Worm (Caenorhabditis elegans): ENCODE measurements around the gene T04F8.7.

T04F8.7 gene

ce11 chrX:11647165-11647564, 33.6 kb downstream of the T04F8.7 start, which contains the start of gene T04F8.8:
Gene T04F8.8, plus strand, starts transcription at chrX:11647465.
- TF ChIP-seq nhr-90 (tag; optimal IDR thresholded peaks at IDR 0.05; ENCODE audit: poor library complexity): no peak
- no peak for TF ChIP-seq ets-5 (GFP tag; IDR thresholded peaks at IDR 0.05)
- TF ChIP-seq nhr-71 (tag; optimal IDR thresholded peaks at IDR 0.05): peak; percentile 10
- TF ChIP-seq fkh-10 (GFP tag; optimal IDR thresholded peaks at IDR 0.05): no peak
- no peak for TF ChIP-seq fkh-8 (tag; optimal IDR thresholded peaks at IDR 0.05)
- TF ChIP-seq elt-3 (tag; optimal IDR thresholded peaks at IDR 0.05): peak in 1 of 6 experiments; percentile 16
- no peak for TF ChIP-seq grh-1 (GFP tag; IDR thresholded peaks at IDR 0.05)
- TF ChIP-seq efl-3 (GFP tag; optimal IDR thresholded peaks at IDR 0.05): no peak
- no peak for TF ChIP-seq lin-39 (tag; optimal IDR thresholded peaks at IDR 0.05)
- TF ChIP-seq rnt-1 (tag; optimal IDR thresholded peaks at IDR 0.05): no peak
- TF ChIP-seq lin-14 (GFP tag; optimal IDR thresholded peaks at IDR 0.05): peak; percentile 22
- no peak for TF ChIP-seq nhr-12 (tag; optimal IDR thresholded peaks at IDR 0.05)
- TF ChIP-seq zag-1 (tag; optimal IDR thresholded peaks at IDR 0.05): no peak
- TF ChIP-seq tbx-2 (tag; optimal IDR thresholded peaks at IDR 0.05): no peak
- TF ChIP-seq ces-1 (GFP tag; optimal IDR thresholded peaks at IDR 0.05): no peak
- TF ChIP-seq nhr-85 (tag): no peak
- TF ChIP-seq swsn-7 (tag; optimal IDR thresholded peaks at IDR 0.05): no peak
- peak; percentile 47 for TF ChIP-seq blmp-1 (tag; optimal IDR thresholded peaks at IDR 0.05)

DNA sequence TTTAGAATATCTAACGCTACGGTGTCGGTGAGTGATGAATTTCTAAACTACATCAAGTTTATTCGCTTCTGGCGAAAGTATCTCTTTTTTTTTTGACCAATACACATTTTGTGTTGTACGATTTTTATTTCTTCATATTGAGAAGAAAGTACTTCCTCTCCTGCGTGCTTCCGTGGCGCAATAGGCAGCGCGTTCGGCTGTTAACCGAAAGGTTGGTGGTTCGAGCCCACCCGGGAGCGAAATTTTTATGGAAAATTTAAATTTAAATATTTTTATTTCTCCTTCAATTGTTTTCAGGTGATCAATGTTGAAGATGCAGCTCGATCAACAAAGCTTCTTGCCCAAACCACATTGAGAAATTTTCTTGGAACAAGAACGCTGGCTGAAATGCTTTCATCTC, 35.3 kb downstream of the T04F8.7 start:
- TF ChIP-seq nhr-90 (tag; optimal IDR thresholded peaks at IDR 0.05; ENCODE audit: poor library complexity): peak; percentile 58
- TF ChIP-seq C04F5.9 (tag; optimal IDR thresholded peaks at IDR 0.05): no peak
- no peak for TF ChIP-seq nhr-76 (tag; optimal IDR thresholded peaks at IDR 0.05)
- no peak for TF ChIP-seq jun-1 (tag; optimal IDR thresholded peaks at IDR 0.05)
- TF ChIP-seq zag-1 (tag; optimal IDR thresholded peaks at IDR 0.05): no peak
- no peak for TF ChIP-seq tlp-1 (tag; optimal IDR thresholded peaks at IDR 0.05)
- TF ChIP-seq nhr-28 (tag; optimal IDR thresholded peaks at IDR 0.05): no peak
- no peak for TF ChIP-seq sptf-1 (tag; optimal IDR thresholded peaks at IDR 0.05)
- TF ChIP-seq egl-13 (tag; optimal IDR thresholded peaks at IDR 0.05): no peak
- TF ChIP-seq zip-4 (GFP tag; optimal IDR thresholded peaks at IDR 0.05): no peak
- TF ChIP-seq dsc-1 (tag; optimal IDR thresholded peaks at IDR 0.05): no peak
- no peak for TF ChIP-seq fkh-10 (GFP tag; optimal IDR thresholded peaks at IDR 0.05)
- no peak for TF ChIP-seq vab-15 (tag; optimal IDR thresholded peaks at IDR 0.05)
- TF ChIP-seq ztf-4 (tag; optimal IDR thresholded peaks at IDR 0.05): no peak
- no peak for TF ChIP-seq unc-30 (tag; optimal IDR thresholded peaks at IDR 0.05)
- TF ChIP-seq ceh-90 (tag; optimal IDR thresholded peaks at IDR 0.05): no peak
- no peak for TF ChIP-seq fos-1 (tag; optimal IDR thresholded peaks at IDR 0.05)
- TF ChIP-seq pag-3 (tag; optimal IDR thresholded peaks at IDR 0.05; ENCODE audit: borderline replicate concordance, insufficient read depth): no peak
- TF ChIP-seq lin-39 (tag; optimal IDR thresholded peaks at IDR 0.05): no peak
- peak; percentile 20 for TF ChIP-seq skn-1 (tag; optimal IDR thresholded peaks at IDR 0.05)
- no peak for TF ChIP-seq lin-13 (GFP tag; optimal IDR thresholded peaks at IDR 0.05)
- no peak for TF ChIP-seq sox-4 (tag; optimal IDR thresholded peaks at IDR 0.05)
- TF ChIP-seq lsy-2 (tag; optimal IDR thresholded peaks at IDR 0.05): peak in 1 of 2 experiments; percentile 2
- no peak for TF ChIP-seq nhr-77 (tag; optimal IDR thresholded peaks at IDR 0.05)
- peak; percentile 36 for TF ChIP-seq mep-1 (tag; optimal IDR thresholded peaks at IDR 0.05)
- TF ChIP-seq snpc-4 (tag; optimal IDR thresholded peaks at IDR 0.05): no peak
- TF ChIP-seq fkh-4 (tag; optimal IDR thresholded peaks at IDR 0.05; ENCODE audit: borderline replicate concordance): no peak
- TF ChIP-seq pqm-1 (tag; optimal IDR thresholded peaks at IDR 0.05): no peak
- TF ChIP-seq ces-1 (GFP tag; optimal IDR thresholded peaks at IDR 0.05): no peak
- TF ChIP-seq elt-3 (tag; optimal IDR thresholded peaks at IDR 0.05): peak in 1 of 6 experiments; percentile 49
- TF ChIP-seq nhr-237 (tag; optimal IDR thresholded peaks at IDR 0.05): no peak
- peak in 1 of 2 experiments; percentile 40 for TF ChIP-seq mdl-1 (tag; optimal IDR thresholded peaks at IDR 0.05)
- TF ChIP-seq ztf-11 (tag; optimal IDR thresholded peaks at IDR 0.05): no peak
- TF ChIP-seq hlh-4 (tag; optimal IDR thresholded peaks at IDR 0.05): no peak
- TF ChIP-seq dpl-1 (GFP tag; optimal IDR thresholded peaks at IDR 0.05): no peak
- TF ChIP-seq blmp-1 (tag; optimal IDR thresholded peaks at IDR 0.05): peak; percentile 23
- TF ChIP-seq nhr-47 (tag; optimal IDR thresholded peaks at IDR 0.05): peak; percentile 35
- TF ChIP-seq ceh-88 (GFP tag; IDR thresholded peaks at IDR 0.05): no peak
- TF ChIP-seq lin-15B (tag; optimal IDR thresholded peaks at IDR 0.05): no peak
- no peak for TF ChIP-seq ceh-82 (tag; optimal IDR thresholded peaks at IDR 0.05)
- no peak for TF ChIP-seq mab-9 (GFP tag; IDR thresholded peaks at IDR 0.05)
